Worm (Caenorhabditis elegans) whole organism, early embryonic: ENCODE results near the gene Y47D3A.31.

ENCODE experiments used
- B0310.2 ChIP-seq: sonication (generic microtip); optimal IDR thresholded peaks from 2 replicates; lab custom pipeline; 2016; ENCODE audit warnings: mild to moderate bottlenecking, missing genetic modification characterization, missing compliant biosample characterization
- F13C5.2 ChIP-seq: sonication (generic microtip); optimal IDR thresholded peaks from 2 replicates; lab custom pipeline; 2017; ENCODE audit warnings: mild to moderate bottlenecking, missing genetic modification characterization, inconsistent platforms, missing compliant biosample characterization
- ceh-36 ChIP-seq: sonication (generic microtip); optimal IDR thresholded peaks from 2 replicates; lab custom pipeline; 2016; ENCODE audit warnings: missing genetic modification characterization, inconsistent platforms, missing compliant biosample characterization
- pes-1 ChIP-seq: fragments of 200-800 bp; sonication (Bioruptor generic); IDR thresholded peaks from 2 replicates; pipeline ENCODE4 v1.3.6; 2022; ENCODE audit warnings: missing genetic modification reagents, missing genetic modification characterization, missing compliant biosample characterization
- sea-1 ChIP-seq: fragments of 200-800 bp; sonication (Bioruptor generic); conservative IDR thresholded peaks from 2 replicates; pipeline ENCODE4 v1.3.6; 2022; ENCODE audit warnings: missing genetic modification characterization, missing compliant biosample characterization

DNA sequence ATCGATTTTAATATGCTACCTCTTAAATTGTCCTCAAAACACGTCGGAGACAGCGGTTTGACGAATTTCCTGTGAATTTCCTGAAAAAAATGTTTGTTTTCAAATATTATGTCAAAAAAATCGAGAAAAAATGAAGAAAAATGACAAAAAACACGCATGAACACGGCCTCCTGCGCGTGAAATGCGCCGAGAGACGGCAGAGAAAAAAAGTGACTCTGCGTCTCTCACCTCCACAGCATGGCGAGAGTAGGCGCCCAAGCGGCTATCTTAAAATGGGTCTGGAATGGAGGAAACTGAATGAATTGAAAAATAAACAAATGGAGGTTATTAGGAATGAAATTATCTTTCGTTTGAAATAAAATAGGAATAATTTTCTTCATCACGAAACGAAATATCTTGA, 46.2 kb downstream of the Y47D3A.31 start:
- TF ChIP-seq F13C5.2 (tag; lab: Kevin White, UChicago) (peak; percentile 36), B0310.2 (tag; lab: Kevin White, UChicago) (no peak), ceh-36 (no peak), sea-1 (0 out of 2 replicates have a peak, but pooled peaks have one; percentile 43), pes-1 (GFP tag; lab: Robert Waterston, UW) (0 out of 2 replicates have a peak, but pooled peaks have one; percentile 44)
